Fruit fly (Drosophila melanogaster) whole organism: Measurements from ENCODE around the gene Oseg5.

ENCODE experiments used
- EcR ChIP-seq, 2 experiments: fragments of >200 bp; optimal IDR thresholded peaks; 2 replicates each; lab custom pipeline; 2017; ENCODE audit warnings: missing biosample characterization in 2 of 2, missing genetic modification characterization in 2 of 2, missing genetic modification reagents in 2 of 2
- pan ChIP-seq: fragments of >200 bp; optimal IDR thresholded peaks from 2 replicates; lab custom pipeline; 2017

- no peak for TF ChIP-seq pan
- no peak for TF ChIP-seq EcR (GFP tag; optimal IDR thresholded peaks at IDR 0.05; lab: Kevin White, UChicago)
Observed at dm6 chr2L:20880476-20880875, 44.8 kb upstream of the Oseg5 start.
